Worm (Caenorhabditis elegans) whole organism, L1 larva: ENCODE measurements around the gene gst-37.

Experiments
- C04F5.9 ChIP-seq: sonication (generic microtip); optimal IDR thresholded peaks from 2 replicates; lab custom pipeline; 2016; ENCODE audit warnings: missing genetic modification characterization, missing compliant biosample characterization
- F16B12.6 ChIP-seq: fragments of 150-350 bp; optimal IDR thresholded peaks from 2 replicates; lab custom pipeline; 2014; ENCODE audit warnings: missing biosample characterization, missing genetic modification characterization
- aha-1 ChIP-seq: fragments of 150-350 bp; optimal IDR thresholded peaks from 2 replicates; lab custom pipeline; 2014; ENCODE audit warnings: missing biosample characterization, missing genetic modification characterization
- alr-1 ChIP-seq: fragments of 200-800 bp; sonication (Bioruptor generic); optimal IDR thresholded peaks from 2 replicates; lab custom pipeline; 2018; ENCODE audit warnings: borderline replicate concordance, mild to moderate bottlenecking, missing genetic modification characterization, missing compliant biosample characterization
- aly-2 ChIP-seq: fragments of 150-350 bp; optimal IDR thresholded peaks from 2 replicates; lab custom pipeline; 2014; ENCODE audit warnings: missing biosample characterization, missing genetic modification characterization
- ama-1 ChIP-seq: fragments of 150-350 bp; optimal IDR thresholded peaks from 2 replicates; lab custom pipeline; 2014
- ceh-8 ChIP-seq: fragments of 200-800 bp; sonication (Bioruptor generic); optimal IDR thresholded peaks from 2 replicates; lab custom pipeline; 2018; ENCODE audit warnings: mild to moderate bottlenecking, missing genetic modification characterization, moderate library complexity, missing compliant biosample characterization
- ceh-90 ChIP-seq: sonication (generic microtip); optimal IDR thresholded peaks from 2 replicates; lab custom pipeline; 2016; ENCODE audit warnings: missing genetic modification characterization, missing compliant biosample characterization
- ces-1 ChIP-seq: fragments of 150-350 bp; optimal IDR thresholded peaks from 2 replicates; lab custom pipeline; 2014; ENCODE audit warnings: missing biosample characterization, missing genetic modification reagents, missing genetic modification characterization
- dpl-1 ChIP-seq, 3 experiments: fragments of 150-350 bp in 2 of 3; sonication (generic microtip) in 1 of 3; optimal IDR thresholded peaks; 2 replicates each; lab custom pipeline; 2014 to 2017; ENCODE audit warnings: missing biosample characterization in 3 of 3, missing genetic modification characterization in 3 of 3, missing genetic modification reagents in 3 of 3
- efl-1 ChIP-seq, 4 experiments: fragments of 150-350 bp; optimal IDR thresholded peaks in 3 of 4; peaks in 1 of 4; 1 replicate in 1 of 4; 2 replicates in 3 of 4; lab custom pipeline; 2014; ENCODE audit warnings: missing biosample characterization in 2 of 4, missing genetic modification characterization in 2 of 4, missing genetic modification reagents in 2 of 4
- egl-13 ChIP-seq: sonication (generic microtip); optimal IDR thresholded peaks from 2 replicates; lab custom pipeline; 2016; ENCODE audit warnings: missing genotype, missing genetic modification reagents, missing genetic modification characterization, missing compliant biosample characterization
- egl-27 ChIP-seq, 2 experiments: fragments of 150-350 bp in 1 of 2; sonication (generic microtip); optimal IDR thresholded peaks; 3 replicates each; lab custom pipeline; 2017 to 2018; ENCODE audit warnings: missing biosample characterization in 2 of 2, missing genetic modification characterization in 2 of 2, missing genetic modification reagents in 2 of 2
- elt-3 ChIP-seq, 6 experiments: fragments of 150-350 bp in 1 of 6; sonication (generic microtip); optimal IDR thresholded peaks; 2 replicates each; lab custom pipeline; 2017 to 2018; ENCODE audit warnings: missing biosample characterization in 6 of 6, missing genetic modification characterization in 6 of 6, inconsistent platforms in 1 of 6
- ets-5 ChIP-seq: fragments of 200-800 bp; sonication (Bioruptor generic); IDR thresholded peaks from 2 replicates; pipeline ENCODE4 v1.3.6; 2022; ENCODE audit warnings: missing genetic modification characterization, missing compliant biosample characterization
- fkh-10 ChIP-seq: sonication (generic microtip); optimal IDR thresholded peaks from 2 replicates; lab custom pipeline; 2017; ENCODE audit warnings: missing biosample characterization, missing genetic modification reagents, missing genetic modification characterization
- fkh-4 ChIP-seq: sonication (generic microtip); optimal IDR thresholded peaks from 2 replicates; lab custom pipeline; 2016; ENCODE audit warnings: missing compliant biosample characterization, missing genetic modification characterization, borderline replicate concordance
- fos-1 ChIP-seq: fragments of 150-350 bp; optimal IDR thresholded peaks from 2 replicates; lab custom pipeline; 2014; ENCODE audit warnings: missing biosample characterization, missing genetic modification characterization
- grh-1 ChIP-seq: fragments of 200-800 bp; sonication (Bioruptor generic); IDR thresholded peaks from 2 replicates; pipeline ENCODE4 v1.3.6; 2022; ENCODE audit warnings: missing genetic modification reagents, missing genetic modification characterization, missing compliant biosample characterization
- hpl-2 ChIP-seq: fragments of 150-350 bp; optimal IDR thresholded peaks from 2 replicates; lab custom pipeline; 2014; ENCODE audit warnings: missing biosample characterization, missing genetic modification reagents, missing genetic modification characterization
- isw-1 ChIP-seq: fragments of 200-800 bp; sonication (Bioruptor generic); IDR thresholded peaks from 2 replicates; pipeline ENCODE4 v1.3.6; 2022; ENCODE audit warnings: missing genetic modification characterization, missing compliant biosample characterization
- jun-1 ChIP-seq: fragments of 150-350 bp; optimal IDR thresholded peaks from 2 replicates; lab custom pipeline; 2014; ENCODE audit warnings: missing biosample characterization, missing genetic modification reagents, missing genetic modification characterization
- lin-13 ChIP-seq: fragments of 150-350 bp; optimal IDR thresholded peaks from 2 replicates; lab custom pipeline; 2014; ENCODE audit warnings: missing biosample characterization, missing genetic modification reagents, missing genetic modification characterization
- lin-14 ChIP-seq: fragments of 200-800 bp; sonication (Bioruptor generic); optimal IDR thresholded peaks from 2 replicates; lab custom pipeline; 2018; ENCODE audit warnings: mild to moderate bottlenecking, missing genetic modification characterization, moderate library complexity, missing compliant biosample characterization
- lin-15B ChIP-seq: fragments of 150-350 bp; sonication (generic microtip); optimal IDR thresholded peaks from 3 replicates; lab custom pipeline; 2014; ENCODE audit warnings: missing biosample characterization, missing genetic modification characterization
- lin-35 ChIP-seq, 2 experiments: fragments of 150-350 bp; optimal IDR thresholded peaks; 2 replicates each; lab custom pipeline; 2014; ENCODE audit warnings: missing biosample characterization in 2 of 2, missing genetic modification characterization in 2 of 2, missing genetic modification reagents in 2 of 2
- lin-39 ChIP-seq: fragments of 150-350 bp; optimal IDR thresholded peaks from 2 replicates; lab custom pipeline; 2014; ENCODE audit warnings: missing biosample characterization, missing genetic modification reagents, missing genetic modification characterization
- lsy-2 ChIP-seq, 2 experiments: fragments of 150-350 bp; optimal IDR thresholded peaks; 2 replicates each; lab custom pipeline; 2014; ENCODE audit warnings: missing biosample characterization in 2 of 2, missing genetic modification characterization in 2 of 2
- mef-2 ChIP-seq: fragments of 150-350 bp; optimal IDR thresholded peaks from 2 replicates; lab custom pipeline; 2014; ENCODE audit warnings: missing biosample characterization, missing genetic modification characterization
- nhr-11 ChIP-seq: fragments of 150-350 bp; optimal IDR thresholded peaks from 2 replicates; lab custom pipeline; 2014; ENCODE audit warnings: missing biosample characterization, missing genetic modification characterization
- nhr-20 ChIP-seq: sonication (generic microtip); optimal IDR thresholded peaks from 2 replicates; lab custom pipeline; 2016; ENCODE audit warnings: mild to moderate bottlenecking, missing genetic modification characterization, missing compliant biosample characterization
- nhr-237 ChIP-seq: fragments of 150-350 bp; optimal IDR thresholded peaks from 2 replicates; lab custom pipeline; 2014; ENCODE audit warnings: missing biosample characterization, missing genetic modification characterization
- nhr-28 ChIP-seq: fragments of 150-350 bp; optimal IDR thresholded peaks from 2 replicates; lab custom pipeline; 2014; ENCODE audit warnings: missing biosample characterization, missing genetic modification characterization
- nhr-71 ChIP-seq: sonication (generic microtip); optimal IDR thresholded peaks from 2 replicates; lab custom pipeline; 2016; ENCODE audit warnings: mild to moderate bottlenecking, missing genetic modification characterization, moderate library complexity, missing compliant biosample characterization
- nhr-76 ChIP-seq: sonication (generic microtip); optimal IDR thresholded peaks from 2 replicates; lab custom pipeline; 2017; ENCODE audit warnings: missing biosample characterization, missing genetic modification characterization
- nhr-77 ChIP-seq: fragments of 150-350 bp; optimal IDR thresholded peaks from 2 replicates; lab custom pipeline; 2014; ENCODE audit warnings: missing biosample characterization, missing genetic modification characterization
- nhr-84 ChIP-seq: sonication (generic microtip); optimal IDR thresholded peaks from 2 replicates; lab custom pipeline; 2017; ENCODE audit warnings: missing biosample characterization, missing genetic modification characterization
- nhr-85 ChIP-seq: sonication (generic microtip); peaks from one replicate; lab custom pipeline; 2016; ENCODE audit warnings: missing genetic modification characterization, inconsistent platforms, missing compliant biosample characterization
- nhr-90 ChIP-seq: sonication (generic microtip); optimal IDR thresholded peaks from 2 replicates; lab custom pipeline; 2016; ENCODE audit warnings: mild to moderate bottlenecking, missing genetic modification characterization, missing compliant biosample characterization; ENCODE audit not compliant: poor library complexity
- pag-3 ChIP-seq: sonication (generic microtip); optimal IDR thresholded peaks from 2 replicates; lab custom pipeline; 2017; ENCODE audit warnings: missing genetic modification characterization, mild to moderate bottlenecking, missing compliant biosample characterization, antibody characterized with exemption, borderline replicate concordance; ENCODE audit not compliant: insufficient read depth
- pax-3 ChIP-seq: fragments of 200-800 bp; sonication (Bioruptor generic); optimal IDR thresholded peaks from 2 replicates; lab custom pipeline; 2018; ENCODE audit warnings: mild to moderate bottlenecking, missing genetic modification characterization, moderate library complexity, missing compliant biosample characterization
- pqm-1 ChIP-seq: sonication (generic microtip); optimal IDR thresholded peaks from 3 replicates; lab custom pipeline; 2017; ENCODE audit warnings: missing biosample characterization, missing genetic modification characterization
- rnt-1 ChIP-seq: sonication (generic microtip); optimal IDR thresholded peaks from 2 replicates; lab custom pipeline; 2016; ENCODE audit warnings: mild to moderate bottlenecking, missing genetic modification characterization, moderate library complexity, missing compliant biosample characterization
- skn-1 ChIP-seq: fragments of 150-350 bp; optimal IDR thresholded peaks from 2 replicates; lab custom pipeline; 2014; ENCODE audit warnings: missing biosample characterization, missing genetic modification characterization
- sup-37 ChIP-seq: fragments of 200-800 bp; sonication (Bioruptor generic); optimal IDR thresholded peaks from 2 replicates; lab custom pipeline; 2018; ENCODE audit warnings: mild to moderate bottlenecking, missing genetic modification characterization, missing compliant biosample characterization
- tbx-2 ChIP-seq: sonication (generic microtip); optimal IDR thresholded peaks from 2 replicates; lab custom pipeline; 2016; ENCODE audit warnings: missing genetic modification characterization, missing compliant biosample characterization
- unc-130 ChIP-seq: fragments of 150-350 bp; optimal IDR thresholded peaks from 2 replicates; lab custom pipeline; 2017; ENCODE audit warnings: missing biosample characterization, missing genetic modification characterization, inconsistent platforms
- unc-30 ChIP-seq: sonication (generic microtip); optimal IDR thresholded peaks from 2 replicates; lab custom pipeline; 2017; ENCODE audit warnings: missing biosample characterization, missing genetic modification characterization
- unc-62 ChIP-seq: fragments of 150-350 bp; optimal IDR thresholded peaks from 2 replicates; lab custom pipeline; 2014; ENCODE audit warnings: missing biosample characterization, missing genetic modification reagents, missing genetic modification characterization
- unc-86 ChIP-seq: sonication (generic microtip); optimal IDR thresholded peaks from 2 replicates; lab custom pipeline; 2016; ENCODE audit warnings: missing genetic modification characterization, missing compliant biosample characterization
- vab-15 ChIP-seq: sonication (generic microtip); optimal IDR thresholded peaks from 2 replicates; lab custom pipeline; 2017; ENCODE audit warnings: missing genotype, mild to moderate bottlenecking, missing genetic modification characterization, missing compliant biosample characterization
- zag-1 ChIP-seq: fragments of 150-350 bp; optimal IDR thresholded peaks from 2 replicates; lab custom pipeline; 2014; ENCODE audit warnings: missing biosample characterization, missing genetic modification characterization
- ztf-11 ChIP-seq, 2 experiments: sonication (generic microtip); optimal IDR thresholded peaks; 2 replicates each; lab custom pipeline; 2016 to 2017; ENCODE audit warnings: missing genetic modification characterization in 2 of 2, missing biosample characterization in 1 of 2, missing compliant biosample characterization in 1 of 2
- ztf-4 ChIP-seq: fragments of 150-350 bp; optimal IDR thresholded peaks from 2 replicates; lab custom pipeline; 2014; ENCODE audit warnings: missing biosample characterization, missing genetic modification characterization

gst-37 gene

DNA sequence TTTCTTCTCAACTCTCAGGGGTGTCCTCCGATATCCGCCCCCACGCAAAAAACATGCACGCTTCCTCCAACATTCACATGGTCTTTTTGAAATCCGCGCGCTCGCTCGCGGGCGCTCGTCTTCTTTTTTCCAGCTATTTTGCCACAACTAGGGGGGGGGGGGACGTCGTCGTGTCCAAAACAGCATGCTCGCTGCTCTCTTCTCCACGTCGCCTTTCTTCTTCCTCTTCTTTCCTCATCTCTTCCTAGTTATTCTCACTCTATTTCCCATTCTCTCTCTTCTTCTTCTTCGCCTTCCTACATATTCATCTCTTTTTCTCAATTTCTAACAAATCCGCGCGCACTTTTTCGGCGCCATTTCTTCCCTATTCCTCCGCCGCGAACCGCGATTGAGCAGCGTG lies 22.0 kb downstream of the gst-37 start:
- TF ChIP-seq lin-13 (GFP tag; lab: Kevin White, UChicago) = no peak
- TF ChIP-seq nhr-237 (tag; lab: Kevin White, UChicago) = no peak
- peak in 1 of 2 experiments; percentile 20 for TF ChIP-seq efl-1 (optimal IDR thresholded peaks at IDR 0.05; lab: Kevin White, UChicago)
- TF ChIP-seq efl-1 (GFP tag; optimal IDR thresholded peaks at IDR 0.05 in 1 of 2; lab: Kevin White, UChicago) = no peak
- TF ChIP-seq ztf-11 (tag; optimal IDR thresholded peaks at IDR 0.05; lab: Kevin White, UChicago) = no peak
- TF ChIP-seq egl-13 (tag; lab: Kevin White, UChicago) = peak; percentile 75
- TF ChIP-seq F16B12.6 (tag; lab: Kevin White, UChicago) = no peak
- no peak for TF ChIP-seq vab-15 (tag; lab: Kevin White, UChicago)
- TF ChIP-seq ama-1 (lab: Kevin White, UChicago) = no peak
- TF ChIP-seq ceh-90 (tag; lab: Kevin White, UChicago) = no peak
- TF ChIP-seq aha-1 (tag; lab: Kevin White, UChicago) = no peak
- TF ChIP-seq nhr-84 (tag; lab: Kevin White, UChicago) = no peak
- TF ChIP-seq nhr-11 (tag; lab: Kevin White, UChicago) = no peak
- TF ChIP-seq skn-1 = no peak
- TF ChIP-seq elt-3 (tag; optimal IDR thresholded peaks at IDR 0.05; lab: Kevin White, UChicago) = no peak
- no peak for TF ChIP-seq lin-39 (tag; lab: Kevin White, UChicago)
- no peak for TF ChIP-seq ets-5 (GFP tag; lab: Robert Waterston, UW)
- TF ChIP-seq unc-30 (tag; lab: Kevin White, UChicago) = no peak
- peak in 1 of 2 experiments; percentile 9 for TF ChIP-seq lsy-2 (tag; optimal IDR thresholded peaks at IDR 0.05; lab: Kevin White, UChicago)
- TF ChIP-seq nhr-28 (tag; lab: Kevin White, UChicago) = no peak
- TF ChIP-seq fkh-10 (GFP tag; lab: Kevin White, UChicago) = peak; percentile 57
- TF ChIP-seq alr-1 (tag; lab: Kevin White, UChicago) = no peak
- TF ChIP-seq fkh-4 = no peak
- no peak for TF ChIP-seq jun-1 (tag; lab: Kevin White, UChicago)
- no peak for TF ChIP-seq unc-62 (GFP tag; lab: Kevin White, UChicago)
- no peak for TF ChIP-seq unc-130
- TF ChIP-seq ceh-8 (GFP tag; lab: Kevin White, UChicago) = peak; percentile 35
- no peak for TF ChIP-seq C04F5.9 (tag; lab: Kevin White, UChicago)
- TF ChIP-seq unc-86 (tag; lab: Kevin White, UChicago) = peak; percentile 56
- TF ChIP-seq dpl-1 (GFP tag; optimal IDR thresholded peaks at IDR 0.05; lab: Kevin White, UChicago) = no peak
- TF ChIP-seq nhr-20 (tag; lab: Kevin White, UChicago) = no peak
- TF ChIP-seq tbx-2 (tag; lab: Kevin White, UChicago) = peak; percentile 27
- no peak for TF ChIP-seq nhr-85 (tag; lab: Kevin White, UChicago)
- no peak for TF ChIP-seq hpl-2
- no peak for TF ChIP-seq mef-2 (tag; lab: Kevin White, UChicago)
- TF ChIP-seq rnt-1 = no peak
- TF ChIP-seq sup-37 (GFP tag; lab: Kevin White, UChicago) = no peak
- no peak for TF ChIP-seq pqm-1
- peak; percentile 58 for TF ChIP-seq nhr-71 (tag; lab: Kevin White, UChicago)
- TF ChIP-seq aly-2 (tag; lab: Kevin White, UChicago) = no peak
- TF ChIP-seq zag-1 (tag; lab: Kevin White, UChicago) = no peak
- no peak for TF ChIP-seq egl-27 (tag; optimal IDR thresholded peaks at IDR 0.05; lab: Kevin White, UChicago)
- TF ChIP-seq nhr-77 (tag; lab: Kevin White, UChicago) = no peak
- TF ChIP-seq grh-1 (GFP tag; lab: Robert Waterston, UW) = no peak
- no peak for TF ChIP-seq ces-1 (GFP tag; lab: Kevin White, UChicago)
- no peak for TF ChIP-seq pag-3 (tag; lab: Kevin White, UChicago)
- TF ChIP-seq ztf-4 = no peak
- no peak for TF ChIP-seq nhr-90 (tag; lab: Kevin White, UChicago)
- TF ChIP-seq fos-1 (tag; lab: Kevin White, UChicago) = no peak
- TF ChIP-seq lin-14 = peak; percentile 98
- no peak for TF ChIP-seq lin-15B (tag; lab: Kevin White, UChicago)
- TF ChIP-seq lin-35 (GFP tag; optimal IDR thresholded peaks at IDR 0.05; lab: Kevin White, UChicago) = peak in 1 of 2 experiments; percentile 24
- TF ChIP-seq nhr-76 = no peak
- TF ChIP-seq pax-3 = peak; percentile 46
- peak; percentile 8; the same call in 1 of the 2 replicates for TF ChIP-seq isw-1
